Worm (Caenorhabditis elegans) whole organism, mixed stage, embryonic: ENCODE data around the gene T25E12.16.

ENCODE experiments used
- blmp-1 ChIP-seq: fragments of 150-350 bp; optimal IDR thresholded peaks from 2 replicates; lab custom pipeline; 2014; ENCODE audit warnings: missing biosample characterization, missing genetic modification characterization
- lin-32 ChIP-seq: fragments of 200-800 bp; sonication (Bioruptor generic); optimal IDR thresholded peaks from 2 replicates; lab custom pipeline; 2018; ENCODE audit warnings: mild to moderate bottlenecking, missing genetic modification characterization, missing compliant biosample characterization
- nhr-28 ChIP-seq: fragments of 150-350 bp; optimal IDR thresholded peaks from 2 replicates; lab custom pipeline; 2014; ENCODE audit warnings: missing biosample characterization, missing genetic modification characterization
- nhr-76 ChIP-seq: sonication (generic microtip); optimal IDR thresholded peaks from 2 replicates; lab custom pipeline; 2017; ENCODE audit warnings: missing biosample characterization, missing genetic modification characterization
- snpc-4 ChIP-seq: fragments of 150-350 bp; optimal IDR thresholded peaks from 2 replicates; lab custom pipeline; 2014; ENCODE audit warnings: missing biosample characterization, missing genetic modification characterization
- sptf-1 ChIP-seq: sonication (generic microtip); optimal IDR thresholded peaks from 2 replicates; lab custom pipeline; 2017; ENCODE audit warnings: mild to moderate bottlenecking, missing genetic modification characterization, moderate library complexity, missing compliant biosample characterization
- unc-62 ChIP-seq: fragments of 150-350 bp; optimal IDR thresholded peaks from 2 replicates; lab custom pipeline; 2014; ENCODE audit warnings: missing biosample characterization, missing genetic modification reagents, missing genetic modification characterization
- ztf-11 ChIP-seq: fragments of 150-350 bp; optimal IDR thresholded peaks from 2 replicates; lab custom pipeline; 2014; ENCODE audit warnings: missing biosample characterization, missing genetic modification characterization

DNA sequence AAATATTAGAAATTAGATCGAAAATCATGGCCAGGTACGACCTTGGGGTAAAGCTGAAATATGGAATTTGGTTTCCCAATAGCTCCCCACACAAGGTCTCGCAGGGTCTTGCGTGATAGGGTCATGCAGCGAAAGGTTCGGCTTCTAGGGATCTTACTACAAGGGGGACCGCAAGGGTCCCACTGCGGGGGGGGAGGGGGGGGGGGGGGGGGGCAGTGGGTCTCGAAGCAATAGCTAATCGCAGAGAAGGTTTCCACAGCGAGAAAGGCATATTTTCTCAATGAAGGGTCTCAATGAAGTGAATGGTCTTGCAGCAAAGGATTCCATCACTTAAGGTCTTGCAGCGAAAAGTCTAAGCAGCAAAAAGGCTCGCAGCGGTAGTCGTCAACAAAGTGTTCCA, 40.6 kb downstream of the T25E12.16 start:
- TF ChIP-seq ztf-11 (tag; lab: Kevin White, UChicago) (no peak), snpc-4 (no peak), sptf-1 (no peak), nhr-76 (tag; lab: Kevin White, UChicago) (no peak), nhr-28 (tag; lab: Kevin White, UChicago) (no peak), blmp-1 (tag; lab: Kevin White, UChicago) (no peak), unc-62 (no peak), lin-32 (GFP tag; lab: Kevin White, UChicago) (no peak)
